Fruit fly (Drosophila melanogaster): ENCODE data around the gene CG15425.

The CG15425 gene

DNA sequence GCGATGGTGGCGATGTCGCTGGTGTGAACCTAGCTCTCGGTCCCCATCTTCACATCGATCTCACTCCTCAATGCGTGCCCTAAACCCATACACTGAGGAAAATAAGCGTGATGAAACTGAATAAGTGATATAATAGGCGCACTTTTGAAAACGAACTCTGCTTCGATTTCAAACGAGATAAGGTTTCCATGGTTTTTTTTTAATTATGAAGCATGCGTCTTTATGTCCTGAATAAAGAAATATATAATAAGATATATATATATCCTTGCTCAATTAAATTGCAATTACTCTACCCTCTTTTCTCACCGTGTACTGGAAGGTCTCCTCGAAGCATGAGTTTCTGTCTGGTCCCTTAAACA is 34.5 kb upstream of the CG15425 start (continued):
- peak; percentile 77 for TF ChIP-seq CG16779 (tag; optimal IDR thresholded peaks at IDR 0.05)
- peak; percentile 93 for TF ChIP-seq CG6808 (GFP tag; optimal IDR thresholded peaks at IDR 0.05)
- peak; percentile 67 for TF ChIP-seq pdm3 (GFP tag; optimal IDR thresholded peaks at IDR 0.05)
- TF ChIP-seq fd59A (GFP tag; optimal IDR thresholded peaks at IDR 0.05): peak; percentile 90
- no peak for TF ChIP-seq Gug (GFP tag; IDR thresholded peaks at IDR 0.05)
- TF ChIP-seq CG8319 (GFP tag; optimal IDR thresholded peaks at IDR 0.05): peak; percentile 66
- TF ChIP-seq CG11902 (GFP tag; optimal IDR thresholded peaks at IDR 0.05): peak; percentile 60
- peak; percentile 86 for TF ChIP-seq Met (GFP tag; optimal IDR thresholded peaks at IDR 0.05)
- peak; percentile 41 for TF ChIP-seq Ets21C (GFP tag; optimal IDR thresholded peaks at IDR 0.05)
- TF ChIP-seq CG3919 (GFP tag; optimal IDR thresholded peaks at IDR 0.05): peak; percentile 90
- TF ChIP-seq Eip93F (GFP tag; optimal IDR thresholded peaks at IDR 0.05): peak; percentile 59
- TF ChIP-seq CG7368 (GFP tag; optimal IDR thresholded peaks at IDR 0.05): peak; percentile 62
- TF ChIP-seq salr (GFP tag; optimal IDR thresholded peaks at IDR 0.05): peak; percentile 83 to 87
- TF ChIP-seq lz (GFP tag; optimal IDR thresholded peaks at IDR 0.05): peak; percentile 70
- peak; percentile 68 for TF ChIP-seq CG11762 (GFP tag; optimal IDR thresholded peaks at IDR 0.05; ENCODE audit: insufficient read depth)
- peak; percentile 90 for TF ChIP-seq svp (GFP tag)
- TF ChIP-seq CG1621 (tag; optimal IDR thresholded peaks at IDR 0.05): peak; percentile 79
- peak; percentile 45 for TF ChIP-seq CG6854 (GFP tag; optimal IDR thresholded peaks at IDR 0.05)
- peak; percentile 89 for TF ChIP-seq achi (GFP tag; optimal IDR thresholded peaks at IDR 0.05)
- 0 out of 2 replicates have a peak, but pooled peaks have one; percentile 19 for TF ChIP-seq CG11294 (GFP tag; IDR thresholded peaks at IDR 0.05)
- TF ChIP-seq CG10631 (GFP tag; optimal IDR thresholded peaks at IDR 0.05): peak; percentile 92
- TF ChIP-seq CG15336 (GFP tag; IDR thresholded peaks at IDR 0.05): peak; percentile 73
- TF ChIP-seq CG6163 (GFP tag; IDR thresholded peaks at IDR 0.05): peak; percentile 88
- TF ChIP-seq fd85E (GFP tag; optimal IDR thresholded peaks at IDR 0.05): no peak
- peak; percentile 72 for TF ChIP-seq vri (GFP tag; optimal IDR thresholded peaks at IDR 0.05)
- peak; percentile 89 for TF ChIP-seq CG9139 (GFP tag; optimal IDR thresholded peaks at IDR 0.05)
- peak; percentile 57 for TF ChIP-seq Hr39 (GFP tag; optimal IDR thresholded peaks at IDR 0.05)
- peak; percentile 79 for TF ChIP-seq Eip75B (GFP tag; optimal IDR thresholded peaks at IDR 0.05)
- peak; percentile 79 for TF ChIP-seq topi (GFP tag; optimal IDR thresholded peaks at IDR 0.05)
- TF ChIP-seq Hr4 (GFP tag; optimal IDR thresholded peaks at IDR 0.05): peak; percentile 32
- peak; percentile 83 for TF ChIP-seq CG34406 (GFP tag; optimal IDR thresholded peaks at IDR 0.05)
- peak; percentile 67 for TF ChIP-seq CG31627 (GFP tag; optimal IDR thresholded peaks at IDR 0.05)
- peak; percentile 59 for TF ChIP-seq Lpt (GFP tag; optimal IDR thresholded peaks at IDR 0.05)
- peak; percentile 60 for TF ChIP-seq Sox15 (GFP tag; optimal IDR thresholded peaks at IDR 0.05)

DNA sequence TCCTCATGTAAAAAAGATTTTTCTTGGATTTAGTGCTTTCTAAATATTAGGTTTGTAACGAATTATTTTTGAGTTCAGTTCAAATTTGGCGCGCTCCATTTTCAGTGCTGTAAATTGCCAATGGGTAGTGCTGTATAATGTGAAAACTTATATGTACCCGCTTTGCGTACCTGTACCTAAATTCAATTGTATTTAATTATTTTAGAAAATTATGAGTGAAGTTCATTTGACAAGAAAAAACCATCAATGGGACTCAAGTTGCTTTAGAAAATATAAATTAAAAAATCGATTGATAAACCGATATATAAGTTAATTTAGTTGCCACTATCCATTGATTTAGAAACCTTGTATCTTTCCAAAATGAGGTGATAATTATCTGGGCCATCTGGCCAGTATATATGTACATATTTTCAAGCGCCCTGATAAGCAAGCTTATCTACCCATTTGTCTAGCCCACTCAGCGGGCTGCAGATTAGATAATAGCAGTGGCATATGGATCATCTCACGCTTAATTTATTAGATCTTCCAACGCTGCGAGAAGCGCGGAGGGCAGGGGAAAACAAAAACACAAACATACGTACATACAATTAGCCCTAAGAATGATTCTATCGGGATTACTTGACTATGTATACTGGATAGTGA is 33.1 kb upstream of the CG15425 start:
- TF ChIP-seq achi (GFP tag; optimal IDR thresholded peaks at IDR 0.05) (no peak), Ets96B (tag; optimal IDR thresholded peaks at IDR 0.05) (no peak), CG32006 (GFP tag; optimal IDR thresholded peaks at IDR 0.05) (no peak), CG6163 (GFP tag; IDR thresholded peaks at IDR 0.05) (no peak), Gug (GFP tag; IDR thresholded peaks at IDR 0.05) (no peak), fkh (GFP tag; optimal IDR thresholded peaks at IDR 0.05) (no peak), Ets21C (GFP tag; optimal IDR thresholded peaks at IDR 0.05) (peak; percentile 11), salr (GFP tag; optimal IDR thresholded peaks at IDR 0.05) (no peak), CG11294 (GFP tag; IDR thresholded peaks at IDR 0.05) (no peak), CG4318 (GFP tag; optimal IDR thresholded peaks at IDR 0.05) (no peak), CG8632 (GFP tag; optimal IDR thresholded peaks at IDR 0.05) (no peak), net (GFP tag; optimal IDR thresholded peaks at IDR 0.05) (no peak), CG31627 (GFP tag; optimal IDR thresholded peaks at IDR 0.05) (peak; percentile 34), spab (GFP tag; optimal IDR thresholded peaks at IDR 0.05) (no peak), CG6854 (GFP tag; optimal IDR thresholded peaks at IDR 0.05) (no peak), Eip93F (GFP tag; optimal IDR thresholded peaks at IDR 0.05) (no peak), esn (GFP tag; optimal IDR thresholded peaks at IDR 0.05) (peak; percentile 55), fd85E (GFP tag; optimal IDR thresholded peaks at IDR 0.05) (no peak), Sox15 (GFP tag; optimal IDR thresholded peaks at IDR 0.05) (no peak), dsx (GFP tag; optimal IDR thresholded peaks at IDR 0.05; ENCODE audit: poor library complexity, severe bottlenecking) (no peak), Lpt (GFP tag; optimal IDR thresholded peaks at IDR 0.05) (no peak), CG11902 (GFP tag; optimal IDR thresholded peaks at IDR 0.05) (no peak), OdsH (GFP tag; optimal IDR thresholded peaks at IDR 0.05) (peak; percentile 42), cyc (GFP tag; optimal IDR thresholded peaks at IDR 0.05) (peak; percentile 11), vri (GFP tag; optimal IDR thresholded peaks at IDR 0.05) (peak; percentile 32), ss (GFP tag; optimal IDR thresholded peaks at IDR 0.05) (no peak), fd59A (GFP tag; optimal IDR thresholded peaks at IDR 0.05) (no peak), CG10669 (GFP tag; optimal IDR thresholded peaks at IDR 0.05) (peak; percentile 8), CG34406 (GFP tag; optimal IDR thresholded peaks at IDR 0.05) (no peak), Hr4 (GFP tag; optimal IDR thresholded peaks at IDR 0.05) (peak; percentile 27), CG8119 (GFP tag; IDR thresholded peaks at IDR 0.05) (no peak)
